Fruit fly (Drosophila melanogaster) whole organism, embryonic: ENCODE measurements around the gene CG11905.

ENCODE experiments used
- Adf1 ChIP-seq: fragments of 200-800 bp; sonication (Bioruptor generic); IDR thresholded peaks from 2 replicates; pipeline ENCODE4 v1.3.6; 2022; ENCODE audit warnings: missing biosample characterization, missing genetic modification characterization
- Atf3 ChIP-seq: fragments of 200-800 bp; sonication (Bioruptor generic); optimal IDR thresholded peaks from 3 replicates; lab custom pipeline; 2016; ENCODE audit warnings: missing biosample characterization, missing genetic modification characterization
- CG10462 ChIP-seq: fragments of 200-800 bp; sonication (Bioruptor generic); optimal IDR thresholded peaks from 2 replicates; lab custom pipeline; 2016; ENCODE audit warnings: missing biosample characterization, missing genetic modification characterization
- CG11695 ChIP-seq: fragments of 200-800 bp; sonication (Bioruptor generic); IDR thresholded peaks from 3 replicates; pipeline ENCODE4 v1.3.6; 2022; ENCODE audit warnings: missing biosample characterization, missing genetic modification characterization
- CG13894 ChIP-seq: fragments of 200-800 bp; sonication (Bioruptor generic); optimal IDR thresholded peaks from 3 replicates; lab custom pipeline; 2018; ENCODE audit warnings: missing biosample characterization, mild to moderate bottlenecking, missing genetic modification characterization, moderate library complexity
- CG14050 ChIP-seq: fragments of 200-800 bp; sonication (Bioruptor generic); IDR thresholded peaks from 3 replicates; pipeline ENCODE4 v1.3.6; 2022; ENCODE audit warnings: missing biosample characterization, missing genetic modification characterization
- CG2116 ChIP-seq: fragments of 200-800 bp; sonication (Bioruptor generic); optimal IDR thresholded peaks from 3 replicates; lab custom pipeline; 2018; ENCODE audit warnings: missing biosample characterization, mild to moderate bottlenecking, missing genetic modification characterization
- CG30403 ChIP-seq: fragments of 200-800 bp; sonication (Bioruptor generic); optimal IDR thresholded peaks from 3 replicates; lab custom pipeline; 2016; ENCODE audit warnings: missing biosample characterization, missing genetic modification characterization
- CG3065 ChIP-seq: fragments of 200-800 bp; sonication (Bioruptor generic); optimal IDR thresholded peaks from 2 replicates; lab custom pipeline; 2016; ENCODE audit warnings: missing biosample characterization, missing genetic modification characterization
- CG31224 ChIP-seq: fragments of 200-800 bp; sonication (Bioruptor generic); IDR thresholded peaks from 2 replicates; pipeline ENCODE4 v1.3.6; 2022; ENCODE audit warnings: missing biosample characterization, missing genetic modification characterization
- CG34224 ChIP-seq: fragments of 200-800 bp; sonication (Bioruptor generic); IDR thresholded peaks from 3 replicates; pipeline ENCODE4 v1.3.6; 2022; ENCODE audit warnings: missing biosample characterization, missing genetic modification characterization; ENCODE audit not compliant: partially characterized antibody
- CG34376 ChIP-seq: fragments of 200-800 bp; sonication (Bioruptor generic); optimal IDR thresholded peaks from 2 replicates; lab custom pipeline; 2018; ENCODE audit warnings: missing biosample characterization, mild to moderate bottlenecking, missing genetic modification characterization
- CG3847 ChIP-seq: fragments of 200-800 bp; sonication (Bioruptor generic); IDR thresholded peaks from 2 replicates; pipeline ENCODE4 v1.3.6; 2022; ENCODE audit warnings: missing biosample characterization, missing genetic modification characterization
- CG42726 ChIP-seq: fragments of 200-800 bp; sonication (Bioruptor generic); IDR thresholded peaks from 2 replicates; pipeline ENCODE4 v1.3.6; 2022; ENCODE audit warnings: missing biosample characterization, missing genetic modification characterization; ENCODE audit not compliant: partially characterized antibody
- CG4328 ChIP-seq: fragments of 200-800 bp; sonication (Bioruptor generic); optimal IDR thresholded peaks from 3 replicates; lab custom pipeline; 2017; ENCODE audit warnings: missing biosample characterization, missing genetic modification reagents, missing genetic modification characterization
- CG43689 ChIP-seq: fragments of 200-800 bp; sonication (Bioruptor generic); IDR thresholded peaks from 2 replicates; pipeline ENCODE4 v1.3.6; 2022; ENCODE audit warnings: missing biosample characterization, missing genetic modification characterization
- CG4424 ChIP-seq: fragments of 200-800 bp; sonication (Bioruptor generic); optimal IDR thresholded peaks from 3 replicates; lab custom pipeline; 2016; ENCODE audit warnings: missing biosample characterization, missing genetic modification characterization
- CG7357 ChIP-seq: fragments of 200-800 bp; sonication (Bioruptor generic); IDR thresholded peaks from 3 replicates; pipeline ENCODE4 v1.3.6; 2022; ENCODE audit warnings: missing biosample characterization, missing genetic modification characterization
- Deaf1 ChIP-seq: fragments of 200-800 bp; optimal IDR thresholded peaks from 3 replicates; lab custom pipeline; 2019; ENCODE audit warnings: missing biosample characterization, mild to moderate bottlenecking, missing genetic modification characterization, moderate library complexity
- Dll ChIP-seq: fragments of 200-800 bp; sonication (Bioruptor generic); IDR thresholded peaks from 4 replicates; pipeline ENCODE4 v1.3.6; 2022; ENCODE audit warnings: missing biosample characterization, missing genetic modification characterization; ENCODE audit not compliant: partially characterized antibody
- E2f1 ChIP-seq: fragments of 200-800 bp; sonication (Bioruptor generic); IDR thresholded peaks from 2 replicates; pipeline ENCODE4 v1.3.6; 2022; ENCODE audit warnings: missing biosample characterization, missing genetic modification characterization
- HHEX ChIP-seq: fragments of 200-800 bp; sonication (Bioruptor generic); optimal IDR thresholded peaks from 3 replicates; lab custom pipeline; 2017; ENCODE audit warnings: missing biosample characterization, mild to moderate bottlenecking, missing genetic modification characterization, missing genetic modification reagents
- HLHmδ ChIP-seq: fragments of 200-800 bp; sonication (Bioruptor generic); optimal IDR thresholded peaks from 2 replicates; lab custom pipeline; 2018; ENCODE audit warnings: missing biosample characterization, mild to moderate bottlenecking, missing genetic modification characterization, moderate library complexity
- Lim3 ChIP-seq: fragments of 200-800 bp; sonication (Bioruptor generic); IDR thresholded peaks from 2 replicates; pipeline ENCODE4 v1.3.6; 2022; ENCODE audit warnings: missing biosample characterization, missing genetic modification characterization
- MTF-1 ChIP-seq: fragments of 200-800 bp; sonication (Bioruptor generic); optimal IDR thresholded peaks from 2 replicates; lab custom pipeline; 2018; ENCODE audit warnings: missing biosample characterization, mild to moderate bottlenecking, missing genetic modification characterization, borderline replicate concordance
- Sox100B ChIP-seq: fragments of 200-800 bp; sonication (Bioruptor generic); optimal IDR thresholded peaks from 3 replicates; lab custom pipeline; 2018; ENCODE audit warnings: missing biosample characterization, mild to moderate bottlenecking, missing genetic modification characterization
- Sox102F ChIP-seq: fragments of 200-800 bp; sonication (Bioruptor generic); optimal IDR thresholded peaks from 2 replicates; lab custom pipeline; 2018; ENCODE audit warnings: missing biosample characterization, mild to moderate bottlenecking, missing genetic modification characterization, moderate library complexity
- Ssrp ChIP-seq: fragments of 200-800 bp; sonication (Bioruptor generic); optimal IDR thresholded peaks from 2 replicates; lab custom pipeline; 2018; ENCODE audit warnings: missing biosample characterization, mild to moderate bottlenecking, missing genetic modification characterization, moderate library complexity
- Usf ChIP-seq: fragments of 200-800 bp; sonication (Bioruptor generic); optimal IDR thresholded peaks from 2 replicates; lab custom pipeline; 2017; ENCODE audit warnings: missing genotype, missing biosample characterization, missing genetic modification characterization
- amos ChIP-seq: fragments of 200-800 bp; sonication (Bioruptor generic); IDR thresholded peaks from 2 replicates; pipeline ENCODE4 v1.3.6; 2022; ENCODE audit warnings: missing biosample characterization, missing genetic modification characterization; ENCODE audit not compliant: partially characterized antibody
- aop ChIP-seq: fragments of 200-800 bp; sonication (Bioruptor generic); IDR thresholded peaks from 2 replicates; pipeline ENCODE4 v1.3.6; 2022; ENCODE audit warnings: missing biosample characterization, missing genetic modification characterization
- ara ChIP-seq: fragments of 200-800 bp; sonication (Bioruptor generic); IDR thresholded peaks from 2 replicates; pipeline ENCODE4 v1.3.6; 2022; ENCODE audit warnings: missing biosample characterization, missing genetic modification characterization
- ato ChIP-seq: fragments of 200-800 bp; sonication (Bioruptor generic); IDR thresholded peaks from 2 replicates; pipeline ENCODE4 v1.3.6; 2022; ENCODE audit warnings: missing biosample characterization, missing genetic modification characterization; ENCODE audit not compliant: partially characterized antibody
- az2 ChIP-seq: fragments of 200-800 bp; sonication (Bioruptor generic); optimal IDR thresholded peaks from 3 replicates; lab custom pipeline; 2016; ENCODE audit warnings: missing biosample characterization, missing genetic modification characterization
- bowl ChIP-seq: fragments of 200-800 bp; sonication (Bioruptor generic); IDR thresholded peaks from 2 replicates; pipeline ENCODE4 v1.3.6; 2022; ENCODE audit warnings: missing biosample characterization, missing genetic modification characterization
- bsh ChIP-seq, 2 experiments: fragments of 200-800 bp; sonication (Bioruptor generic); optimal IDR thresholded peaks; 2 replicates each; lab custom pipeline; 2017 to 2018; ENCODE audit warnings: mild to moderate bottlenecking in 2 of 2, missing biosample characterization in 2 of 2, missing genetic modification characterization in 2 of 2, moderate library complexity in 1 of 2
- croc ChIP-seq: fragments of 200-800 bp; sonication (Bioruptor generic); conservative IDR thresholded peaks from 3 replicates; pipeline ENCODE4 v1.3.6; 2022; ENCODE audit warnings: missing biosample characterization, missing genetic modification characterization
- en ChIP-seq: fragments of 200-800 bp; sonication (Bioruptor generic); optimal IDR thresholded peaks from 2 replicates; lab custom pipeline; 2016; ENCODE audit warnings: missing biosample characterization, missing genetic modification characterization
- ewg ChIP-seq: fragments of 200-800 bp; sonication (Bioruptor generic); optimal IDR thresholded peaks from 3 replicates; lab custom pipeline; 2017; ENCODE audit warnings: mild to moderate bottlenecking, missing biosample characterization, missing genetic modification reagents, missing genetic modification characterization
- fd96Cb ChIP-seq: fragments of 200-800 bp; sonication (Bioruptor generic); optimal IDR thresholded peaks from 2 replicates; lab custom pipeline; 2018; ENCODE audit warnings: missing biosample characterization, mild to moderate bottlenecking, missing genetic modification characterization, moderate library complexity
- gcm ChIP-seq: fragments of 200-800 bp; sonication (Bioruptor generic); optimal IDR thresholded peaks from 2 replicates; lab custom pipeline; 2019; ENCODE audit warnings: missing biosample characterization, mild to moderate bottlenecking, missing genetic modification characterization, moderate library complexity
- gsb ChIP-seq: fragments of 200-800 bp; sonication (Bioruptor generic); IDR thresholded peaks from 2 replicates; pipeline ENCODE4 v1.3.6; 2022; ENCODE audit warnings: missing biosample characterization, missing genetic modification characterization
- nerfin-1 ChIP-seq: fragments of 200-800 bp; sonication (Bioruptor generic); optimal IDR thresholded peaks from 3 replicates; lab custom pipeline; 2019; ENCODE audit warnings: missing biosample characterization, mild to moderate bottlenecking, missing genetic modification characterization, moderate library complexity
- nerfin-2 ChIP-seq: fragments of 200-800 bp; sonication (Bioruptor generic); IDR thresholded peaks from 2 replicates; pipeline ENCODE4 v1.3.6; 2022; ENCODE audit warnings: missing biosample characterization, missing genetic modification characterization; ENCODE audit not compliant: partially characterized antibody
- peb ChIP-seq: fragments of 200-800 bp; sonication (Bioruptor generic); IDR thresholded peaks from 2 replicates; pipeline ENCODE4 v1.3.6; 2022; ENCODE audit warnings: missing biosample characterization, missing genetic modification characterization
- repo ChIP-seq: fragments of 200-800 bp; sonication (Bioruptor generic); optimal IDR thresholded peaks from 2 replicates; lab custom pipeline; 2016; ENCODE audit warnings: missing biosample characterization, missing genetic modification characterization
- scrt ChIP-seq: fragments of 200-800 bp; sonication (Bioruptor generic); optimal IDR thresholded peaks from 2 replicates; lab custom pipeline; 2018; ENCODE audit warnings: missing biosample characterization, mild to moderate bottlenecking, missing genetic modification characterization, moderate library complexity
- sima ChIP-seq: fragments of 200-800 bp; sonication (Bioruptor generic); optimal IDR thresholded peaks from 2 replicates; lab custom pipeline; 2016; ENCODE audit warnings: missing biosample characterization, missing genetic modification characterization
- slbo ChIP-seq: fragments of 200-800 bp; sonication (Bioruptor generic); IDR thresholded peaks from 2 replicates; pipeline ENCODE4 v1.3.6; 2022; ENCODE audit warnings: missing biosample characterization, missing genetic modification characterization
- so ChIP-seq: fragments of 200-800 bp; sonication (Bioruptor generic); IDR thresholded peaks from 3 replicates; pipeline ENCODE4 v1.3.6; 2022; ENCODE audit warnings: missing biosample characterization, missing genetic modification characterization
- tna ChIP-seq: fragments of 200-800 bp; sonication (Bioruptor generic); IDR thresholded peaks from 2 replicates; pipeline ENCODE4 v1.3.6; 2022; ENCODE audit warnings: missing biosample characterization, missing genetic modification characterization; ENCODE audit not compliant: partially characterized antibody

Gene CG11905

dm6 chr3L:16981114-16981648, 45.8 kb upstream of the CG11905 start (continued):
- no peak for TF ChIP-seq CG4424
- TF ChIP-seq so (GFP tag; lab: Robert Waterston, UW), result no peak
- TF ChIP-seq gcm (GFP tag; lab: Kevin White, UChicago), result no peak
- no peak for TF ChIP-seq CG3847 (GFP tag; lab: Robert Waterston, UW)
- no peak for TF ChIP-seq peb (GFP tag; lab: Robert Waterston, UW)
- no peak for TF ChIP-seq E2f1 (GFP tag; lab: Robert Waterston, UW)
- TF ChIP-seq CG34376 (GFP tag; lab: Kevin White, UChicago), result no peak
- no peak for TF ChIP-seq bsh (GFP tag; optimal IDR thresholded peaks at IDR 0.05; lab: Kevin White, UChicago)
- no peak for TF ChIP-seq en (GFP tag; lab: Kevin White, UChicago)
- TF ChIP-seq nerfin-1 (tag; lab: Kevin White, UChicago), result no peak
- TF ChIP-seq bowl (GFP tag; lab: Robert Waterston, UW), result no peak
- no peak for TF ChIP-seq sima (GFP tag; lab: Kevin White, UChicago)
- no peak for TF ChIP-seq az2 (GFP tag; lab: Kevin White, UChicago)
- no peak for TF ChIP-seq ato (GFP tag; lab: Robert Waterston, UW)
- no peak for TF ChIP-seq fd96Cb
- TF ChIP-seq CG31224 (GFP tag; lab: Robert Waterston, UW), result no peak
- TF ChIP-seq MTF-1 (GFP tag; lab: Kevin White, UChicago), result no peak
- TF ChIP-seq Sox102F, result no peak
- TF ChIP-seq scrt (GFP tag; lab: Kevin White, UChicago), result no peak
- no peak for TF ChIP-seq Usf (GFP tag; lab: Kevin White, UChicago)
- no peak for TF ChIP-seq CG13894 (tag; lab: Kevin White, UChicago)
- TF ChIP-seq CG11695 (GFP tag; lab: Robert Waterston, UW), result no peak
- no peak for TF ChIP-seq CG10462 (GFP tag; lab: Kevin White, UChicago)
- no peak for TF ChIP-seq HHEX (GFP tag; lab: Kevin White, UChicago)
- no peak for TF ChIP-seq CG4328 (GFP tag; lab: Kevin White, UChicago)
- TF ChIP-seq CG3065 (GFP tag; lab: Kevin White, UChicago), result no peak
- no peak for TF ChIP-seq slbo (GFP tag; lab: Robert Waterston, UW)
- no peak for TF ChIP-seq Dll (GFP tag; lab: Robert Waterston, UW)
- no peak for TF ChIP-seq Sox100B
- no peak for TF ChIP-seq nerfin-2
- no peak for TF ChIP-seq ara (GFP tag; lab: Robert Waterston, UW)
- TF ChIP-seq CG14050, result no peak
- TF ChIP-seq Adf1 (GFP tag; lab: Robert Waterston, UW), result peak; percentile 72
- no peak for TF ChIP-seq tna (GFP tag; lab: Robert Waterston, UW)
- no peak for TF ChIP-seq CG43689 (GFP tag; lab: Robert Waterston, UW)
- no peak for TF ChIP-seq CG30403 (GFP tag; lab: Kevin White, UChicago)
- no peak for TF ChIP-seq CG34224
- TF ChIP-seq croc, result no peak
- TF ChIP-seq CG2116 (GFP tag; lab: Kevin White, UChicago), result no peak
- TF ChIP-seq CG42726, result no peak
- TF ChIP-seq Deaf1 (tag; lab: Kevin White, UChicago), result peak; percentile 39
- no peak for TF ChIP-seq repo (GFP tag; lab: Kevin White, UChicago)
- TF ChIP-seq CG7357 (GFP tag; lab: Robert Waterston, UW), result no peak
- TF ChIP-seq ewg (GFP tag; lab: Kevin White, UChicago), result no peak
- TF ChIP-seq HLHmδ (GFP tag; lab: Kevin White, UChicago), result no peak
- no peak for TF ChIP-seq Atf3 (GFP tag; lab: Kevin White, UChicago)
- TF ChIP-seq Lim3 (GFP tag; lab: Robert Waterston, UW), result no peak
- TF ChIP-seq gsb (GFP tag; lab: Robert Waterston, UW), result no peak
- no peak for TF ChIP-seq aop
- no peak for TF ChIP-seq Ssrp (tag; lab: Kevin White, UChicago)
- no peak; the same call in 1 of the 2 replicates for TF ChIP-seq amos (GFP tag; lab: Robert Waterston, UW)
